Worm (Caenorhabditis elegans) whole organism, L4/young adult: ENCODE data around the gene enu-3.5.

Source experiments
- dao-5 ChIP-seq: sonication (generic microtip); optimal IDR thresholded peaks from 2 replicates; lab custom pipeline; 2016; ENCODE audit warnings: missing genotype, missing genetic modification characterization, moderate library complexity, missing compliant biosample characterization
- him-1 ChIP-seq: sonication (generic microtip); optimal IDR thresholded peaks from 2 replicates; lab custom pipeline; 2016; ENCODE audit warnings: missing genotype, missing genetic modification reagents, missing genetic modification characterization, missing compliant biosample characterization

ce11 chrIII:12855394-12855793 lies 22.6 kb upstream of the enu-3.5 start, which contains the start of gene Y37D8A.5:
- TF ChIP-seq dao-5 (no peak), him-1 (tag; lab: Kevin White, UChicago) (no peak)
